Fruit fly (Drosophila melanogaster) whole organism, prepupa: ENCODE data around the gene anchor.

Source experiments
- Blimp-1 ChIP-seq: fragments of 200-800 bp; sonication (Bioruptor generic); optimal IDR thresholded peaks from 3 replicates; lab custom pipeline; 2017; ENCODE audit warnings: missing biosample characterization, missing genetic modification characterization, mild to moderate bottlenecking, moderate library complexity, missing genetic modification reagents
- CG10669 ChIP-seq: fragments of 200-800 bp; sonication (Bioruptor generic); optimal IDR thresholded peaks from 3 replicates; lab custom pipeline; 2018; ENCODE audit warnings: missing biosample characterization, mild to moderate bottlenecking, missing genetic modification characterization, moderate library complexity
- CG11294 ChIP-seq: fragments of 200-800 bp; sonication (Bioruptor generic); IDR thresholded peaks from 2 replicates; pipeline ENCODE4 v1.3.6; 2022; ENCODE audit warnings: missing biosample characterization, missing genetic modification characterization
- CG11762 ChIP-seq: fragments of 200-800 bp; sonication (Bioruptor generic); optimal IDR thresholded peaks from 3 replicates; lab custom pipeline; 2016; ENCODE audit warnings: missing biosample characterization, missing genetic modification characterization; ENCODE audit not compliant: insufficient read depth
- CG11902 ChIP-seq: fragments of 200-800 bp; sonication (Bioruptor generic); optimal IDR thresholded peaks from 3 replicates; lab custom pipeline; 2016; ENCODE audit warnings: missing biosample characterization, missing genetic modification characterization
- CG1621 ChIP-seq: fragments of 200-800 bp; sonication (Bioruptor generic); optimal IDR thresholded peaks from 3 replicates; lab custom pipeline; 2018; ENCODE audit warnings: missing biosample characterization, mild to moderate bottlenecking, missing genetic modification characterization
- CG16779 ChIP-seq: fragments of 200-800 bp; sonication (Bioruptor generic); optimal IDR thresholded peaks from 3 replicates; lab custom pipeline; 2017; ENCODE audit warnings: missing biosample characterization, mild to moderate bottlenecking, missing genetic modification characterization
- CG31627 ChIP-seq: fragments of 200-800 bp; sonication (Bioruptor generic); optimal IDR thresholded peaks from 3 replicates; lab custom pipeline; 2016; ENCODE audit warnings: missing biosample characterization, missing genetic modification characterization
- CG32006 ChIP-seq: fragments of 200-800 bp; sonication (Bioruptor generic); optimal IDR thresholded peaks from 3 replicates; lab custom pipeline; 2017; ENCODE audit warnings: missing biosample characterization, mild to moderate bottlenecking, missing genetic modification characterization
- CG34406 ChIP-seq: fragments of 200-800 bp; sonication (Bioruptor generic); optimal IDR thresholded peaks from 3 replicates; lab custom pipeline; 2016; ENCODE audit warnings: missing biosample characterization, missing genetic modification characterization
- CG4318 ChIP-seq: fragments of 200-800 bp; sonication (Bioruptor generic); optimal IDR thresholded peaks from 3 replicates; lab custom pipeline; 2017; ENCODE audit warnings: missing biosample characterization, mild to moderate bottlenecking, missing genetic modification characterization
- CG6163 ChIP-seq: fragments of 200-800 bp; sonication (Bioruptor generic); IDR thresholded peaks from 3 replicates; pipeline ENCODE4 v1.3.6; 2022; ENCODE audit warnings: missing biosample characterization, missing genetic modification characterization
- CG6276 ChIP-seq: fragments of 200-800 bp; sonication (Bioruptor generic); optimal IDR thresholded peaks from 2 replicates; lab custom pipeline; 2017; ENCODE audit warnings: missing biosample characterization, mild to moderate bottlenecking, missing genetic modification characterization
- CG6808 ChIP-seq: fragments of 200-800 bp; sonication (Bioruptor generic); optimal IDR thresholded peaks from 3 replicates; lab custom pipeline; 2017; ENCODE audit warnings: missing biosample characterization, missing genetic modification characterization, mild to moderate bottlenecking, moderate library complexity, missing genetic modification reagents
- CG6854 ChIP-seq: fragments of 200-800 bp; sonication (Bioruptor generic); optimal IDR thresholded peaks from 2 replicates; lab custom pipeline; 2017; ENCODE audit warnings: missing biosample characterization, mild to moderate bottlenecking, missing genetic modification characterization
- CG7368 ChIP-seq: fragments of 200-800 bp; sonication (Bioruptor generic); optimal IDR thresholded peaks from 3 replicates; lab custom pipeline; 2016; ENCODE audit warnings: missing biosample characterization, missing genetic modification characterization
- CG8119 ChIP-seq: fragments of 200-800 bp; sonication (Bioruptor generic); IDR thresholded peaks from 3 replicates; pipeline ENCODE4 v1.3.6; 2022; ENCODE audit warnings: missing biosample characterization, missing genetic modification characterization
- CG8319 ChIP-seq: fragments of 200-800 bp; sonication (Bioruptor generic); optimal IDR thresholded peaks from 3 replicates; lab custom pipeline; 2016; ENCODE audit warnings: missing biosample characterization, missing genetic modification characterization
- CG9139 ChIP-seq: fragments of 200-800 bp; sonication (Bioruptor generic); optimal IDR thresholded peaks from 3 replicates; lab custom pipeline; 2017; ENCODE audit warnings: missing biosample characterization, mild to moderate bottlenecking, missing genetic modification characterization
- Eip75B ChIP-seq: fragments of 200-800 bp; sonication (Bioruptor generic); optimal IDR thresholded peaks from 3 replicates; lab custom pipeline; 2016; ENCODE audit warnings: missing biosample characterization, missing genetic modification characterization
- Eip78C ChIP-seq: fragments of 200-800 bp; sonication (Bioruptor generic); peaks from one replicate; lab custom pipeline; 2016; ENCODE audit warnings: missing biosample characterization, missing genetic modification characterization
- Eip93F ChIP-seq: fragments of 200-800 bp; sonication (Bioruptor generic); optimal IDR thresholded peaks from 2 replicates; lab custom pipeline; 2016; ENCODE audit warnings: missing biosample characterization, mild to moderate bottlenecking, missing genetic modification characterization
- Ets21C ChIP-seq: fragments of 200-800 bp; sonication (Bioruptor generic); optimal IDR thresholded peaks from 3 replicates; lab custom pipeline; 2016; ENCODE audit warnings: missing biosample characterization, missing genetic modification characterization
- Ets96B ChIP-seq: fragments of 200-800 bp; optimal IDR thresholded peaks from 2 replicates; lab custom pipeline; 2019; ENCODE audit warnings: missing biosample characterization, mild to moderate bottlenecking, missing genetic modification characterization, moderate library complexity
- Gug ChIP-seq: fragments of 200-800 bp; sonication (Bioruptor generic); IDR thresholded peaks from 2 replicates; pipeline ENCODE4 v1.3.6; 2022; ENCODE audit warnings: missing biosample characterization, missing genetic modification characterization
- Hr38 ChIP-seq: sonication (Bioruptor generic); optimal IDR thresholded peaks from 2 replicates; lab custom pipeline; 2016; ENCODE audit warnings: missing biosample characterization, missing genetic modification characterization
- Hr39 ChIP-seq: fragments of 200-800 bp; sonication (Bioruptor generic); optimal IDR thresholded peaks from 2 replicates; lab custom pipeline; 2016; ENCODE audit warnings: missing biosample characterization, missing genetic modification characterization
- Hr4 ChIP-seq: fragments of 200-800 bp; sonication (Bioruptor generic); optimal IDR thresholded peaks from 3 replicates; lab custom pipeline; 2016; ENCODE audit warnings: missing biosample characterization, missing genetic modification characterization
- Lpt ChIP-seq: fragments of 200-800 bp; sonication (Bioruptor generic); optimal IDR thresholded peaks from 3 replicates; lab custom pipeline; 2016; ENCODE audit warnings: missing biosample characterization, missing genetic modification characterization
- Met ChIP-seq: fragments of 200-800 bp; sonication (Bioruptor generic); optimal IDR thresholded peaks from 3 replicates; lab custom pipeline; 2016; ENCODE audit warnings: missing biosample characterization, missing genetic modification characterization
- OdsH ChIP-seq: fragments of 200-800 bp; sonication (Bioruptor generic); optimal IDR thresholded peaks from 3 replicates; lab custom pipeline; 2016; ENCODE audit warnings: missing biosample characterization, missing genetic modification characterization
- Smox ChIP-seq: fragments of 200-800 bp; sonication (Bioruptor generic); optimal IDR thresholded peaks from 3 replicates; lab custom pipeline; 2016; ENCODE audit warnings: missing biosample characterization, missing genetic modification characterization
- Sox14 ChIP-seq: fragments of 200-800 bp; sonication (Bioruptor generic); optimal IDR thresholded peaks from 3 replicates; lab custom pipeline; 2016; ENCODE audit warnings: missing biosample characterization, missing genetic modification characterization
- Sox15 ChIP-seq: fragments of 200-800 bp; sonication (Bioruptor generic); optimal IDR thresholded peaks from 3 replicates; lab custom pipeline; 2016; ENCODE audit warnings: missing biosample characterization, missing genetic modification characterization
- achi ChIP-seq: fragments of 200-800 bp; sonication (Bioruptor generic); optimal IDR thresholded peaks from 3 replicates; lab custom pipeline; 2016; ENCODE audit warnings: missing biosample characterization, missing genetic modification characterization
- dsx ChIP-seq: fragments of 200-800 bp; optimal IDR thresholded peaks from 3 replicates; lab custom pipeline; 2019; ENCODE audit warnings: missing biosample characterization, mild to moderate bottlenecking, missing genetic modification characterization, moderate library complexity; ENCODE audit not compliant: poor library complexity, severe bottlenecking
- eg ChIP-seq: fragments of 200-800 bp; sonication (Bioruptor generic); IDR thresholded peaks from 3 replicates; pipeline ENCODE4 v1.3.6; 2022; ENCODE audit warnings: missing biosample characterization, missing genetic modification characterization
- esn ChIP-seq: fragments of 200-800 bp; sonication (Bioruptor generic); optimal IDR thresholded peaks from 2 replicates; lab custom pipeline; 2016; ENCODE audit warnings: missing biosample characterization, mild to moderate bottlenecking, missing genetic modification characterization, moderate library complexity
- fd59A ChIP-seq: fragments of 200-800 bp; sonication (Bioruptor generic); optimal IDR thresholded peaks from 2 replicates; lab custom pipeline; 2017; ENCODE audit warnings: missing biosample characterization, mild to moderate bottlenecking, missing genetic modification characterization, missing genetic modification reagents
- fd85E ChIP-seq: fragments of 200-800 bp; sonication (Bioruptor generic); optimal IDR thresholded peaks from 3 replicates; lab custom pipeline; 2016; ENCODE audit warnings: missing biosample characterization, missing genetic modification characterization
- fkh ChIP-seq: fragments of 200-800 bp; sonication (Bioruptor generic); optimal IDR thresholded peaks from 3 replicates; lab custom pipeline; 2017; ENCODE audit warnings: missing biosample characterization, mild to moderate bottlenecking, missing genetic modification characterization, moderate library complexity
- lz ChIP-seq: fragments of 200-800 bp; sonication (Bioruptor generic); optimal IDR thresholded peaks from 3 replicates; lab custom pipeline; 2016; ENCODE audit warnings: missing biosample characterization, missing genetic modification characterization
- net ChIP-seq: fragments of 200-800 bp; sonication (Bioruptor generic); optimal IDR thresholded peaks from 3 replicates; lab custom pipeline; 2016; ENCODE audit warnings: missing biosample characterization, missing genetic modification characterization
- pdm3 ChIP-seq: fragments of 200-800 bp; sonication (Bioruptor generic); optimal IDR thresholded peaks from 3 replicates; lab custom pipeline; 2016; ENCODE audit warnings: missing biosample characterization, missing genetic modification characterization
- salr ChIP-seq, 2 experiments: fragments of 200-800 bp; sonication (Bioruptor generic); optimal IDR thresholded peaks; 3 replicates each; lab custom pipeline; 2016 to 2018; ENCODE audit warnings: missing biosample characterization in 2 of 2, missing genetic modification characterization in 2 of 2, mild to moderate bottlenecking in 1 of 2
- ss ChIP-seq, 2 experiments: fragments of 200-800 bp; sonication (Bioruptor generic); optimal IDR thresholded peaks; 2 replicates in 1 of 2; 3 replicates in 1 of 2; lab custom pipeline; 2017 to 2018; ENCODE audit warnings: mild to moderate bottlenecking in 2 of 2, missing biosample characterization in 2 of 2, missing genetic modification characterization in 2 of 2, moderate library complexity in 1 of 2
- svp ChIP-seq: fragments of 200-800 bp; sonication (Bioruptor generic); peaks from one replicate; lab custom pipeline; 2016; ENCODE audit warnings: missing biosample characterization, missing genetic modification characterization

anchor gene

dm6 chr3L:17590049-17590448, 31.6 kb upstream of the anchor start (continued):
- TF ChIP-seq OdsH (GFP tag; lab: Kevin White, UChicago) (peak; percentile 5), pdm3 (GFP tag; lab: Kevin White, UChicago) (no peak), Eip93F (no peak), Ets96B (peak; percentile 17), svp (GFP tag; lab: Kevin White, UChicago) (no peak), CG32006 (GFP tag; lab: Kevin White, UChicago) (peak; percentile 10), CG8119 (no peak), CG9139 (no peak), Hr4 (GFP tag; lab: Kevin White, UChicago) (no peak), achi (peak; percentile 3), Eip75B (GFP tag; lab: Kevin White, UChicago) (no peak), CG1621 (tag; lab: Kevin White, UChicago) (no peak), esn (GFP tag; lab: Kevin White, UChicago) (no peak), CG4318 (no peak), CG7368 (GFP tag; lab: Kevin White, UChicago) (peak; percentile 13), CG31627 (GFP tag; lab: Kevin White, UChicago) (no peak), fd59A (GFP tag; lab: Kevin White, UChicago) (peak; percentile 22), Gug (no peak), lz (GFP tag; lab: Kevin White, UChicago) (no peak), CG34406 (no peak), fd85E (GFP tag; lab: Kevin White, UChicago) (no peak), CG6854 (no peak)

- TF ChIP-seq CG6163 (peak; percentile 67), CG11294 (GFP tag; lab: Robert Waterston, UW) (no peak), ss (GFP tag; optimal IDR thresholded peaks at IDR 0.05; lab: Kevin White, UChicago) (peak; percentile 62 to 72), Eip93F (peak; percentile 39), Ets21C (GFP tag; lab: Kevin White, UChicago) (no peak), eg (GFP tag; lab: Robert Waterston, UW) (peak; percentile 54), Sox15 (GFP tag; lab: Kevin White, UChicago) (no peak), achi (no peak), pdm3 (GFP tag; lab: Kevin White, UChicago) (no peak), Lpt (GFP tag; lab: Kevin White, UChicago) (peak; percentile 69), OdsH (GFP tag; lab: Kevin White, UChicago) (no peak), dsx (GFP tag; lab: Kevin White, UChicago) (peak; percentile 78), Hr4 (GFP tag; lab: Kevin White, UChicago) (no peak), Blimp-1 (peak; percentile 79), CG31627 (GFP tag; lab: Kevin White, UChicago) (no peak), CG11762 (GFP tag; lab: Kevin White, UChicago) (no peak), CG8119 (no peak), CG6854 (peak; percentile 73), CG34406 (no peak), Hr38 (GFP tag; lab: Kevin White, UChicago) (no peak), net (GFP tag; lab: Kevin White, UChicago) (peak; percentile 17), Met (GFP tag; lab: Kevin White, UChicago) (peak; percentile 1), CG6808 (GFP tag; lab: Kevin White, UChicago) (no peak), fd59A (GFP tag; lab: Kevin White, UChicago) (no peak), CG6276 (GFP tag; lab: Kevin White, UChicago) (no peak), Sox14 (peak; percentile 17), salr (GFP tag; optimal IDR thresholded peaks at IDR 0.05; lab: Kevin White, UChicago) (peak in 1 of 2 experiments; percentile 11), Eip75B (GFP tag; lab: Kevin White, UChicago) (no peak), CG10669 (GFP tag; lab: Kevin White, UChicago) (peak; percentile 5), CG11902 (no peak), Smox (no peak), CG32006 (GFP tag; lab: Kevin White, UChicago) (no peak), Hr39 (GFP tag; lab: Kevin White, UChicago) (no peak), svp (GFP tag; lab: Kevin White, UChicago) (peak; percentile 84), CG8319 (GFP tag; lab: Kevin White, UChicago) (no peak), CG16779 (tag; lab: Kevin White, UChicago) (no peak), Eip78C (GFP tag; lab: Kevin White, UChicago) (no peak), fkh (GFP tag; lab: Kevin White, UChicago) (peak; percentile 65), esn (GFP tag; lab: Kevin White, UChicago) (no peak)
These were observed 31.0 kb upstream of the anchor start for dm6 chr3L:17590455-17591216.
